Fruit fly (Drosophila melanogaster): Measurements from ENCODE around the gene CG11596.

DNA sequence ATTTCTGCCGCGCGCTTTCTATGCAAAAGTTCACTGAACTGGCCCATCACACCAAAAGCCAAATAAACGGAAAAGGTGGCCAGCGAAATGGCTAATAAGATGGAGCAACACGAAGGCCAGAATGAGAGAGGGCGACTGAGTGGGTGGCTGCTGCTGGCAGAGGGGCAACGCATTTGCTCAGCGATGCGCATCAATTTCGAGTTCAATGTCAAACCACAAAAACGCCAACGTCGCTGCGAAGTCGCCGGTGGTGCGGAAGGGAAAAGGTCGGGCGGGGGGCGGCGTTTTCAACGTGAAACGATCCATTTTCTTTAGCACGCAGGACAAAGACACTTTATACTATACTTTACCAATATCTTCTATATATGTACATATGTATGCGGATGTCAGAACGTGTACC lies 22.1 kb downstream of the CG11596 start:
- TF ChIP-seq psq (optimal IDR thresholded peaks at IDR 0.05), result no peak
- TF ChIP-seq Dll (optimal IDR thresholded peaks at IDR 0.05), result no peak
- TF ChIP-seq CG8478 (optimal IDR thresholded peaks at IDR 0.05), result no peak

All from whole organism.